Worm (Caenorhabditis elegans): ENCODE measurements around the gene nhr-277.
"Not testable (repeated sequence)": the region's sequence is repeated elsewhere in the genome, so short reads cannot be mapped to it uniquely, and the experiment has no call there.

DNA sequence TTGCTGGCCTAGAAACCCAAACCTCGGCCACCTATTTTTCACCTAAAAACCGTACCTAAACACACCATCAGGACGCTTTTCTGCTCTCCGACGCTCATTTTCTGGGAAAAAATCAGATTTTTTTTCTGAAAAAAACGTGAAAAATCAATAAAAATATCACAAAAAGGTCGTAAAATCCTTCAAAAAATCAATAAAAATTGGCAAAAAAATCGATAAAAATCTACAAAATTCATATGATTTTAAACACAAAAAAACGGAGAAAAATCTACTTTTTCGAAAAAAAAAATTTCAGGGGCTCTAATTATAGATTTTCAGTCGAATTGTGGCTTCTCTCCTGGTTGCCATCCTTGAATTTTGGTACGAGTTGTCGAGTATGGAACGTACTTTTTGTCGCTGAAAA is 26.3 kb upstream of the nhr-277 start, which contains the start of gene Y94H6A.7:
- not testable (repeated sequence) for TF ChIP-seq ztf-11 (tag; optimal IDR thresholded peaks at IDR 0.05); lin-39 (tag; optimal IDR thresholded peaks at IDR 0.05); nhr-11 (tag; optimal IDR thresholded peaks at IDR 0.05); ceh-82 (tag; optimal IDR thresholded peaks at IDR 0.05); nhr-77 (tag; optimal IDR thresholded peaks at IDR 0.05); unc-62 (GFP tag; optimal IDR thresholded peaks at IDR 0.05); pha-4 (tag; optimal IDR thresholded peaks at IDR 0.05); mdl-1 (tag; optimal IDR thresholded peaks at IDR 0.05); daf-12 (tag; optimal IDR thresholded peaks at IDR 0.05); nhr-23 (tag; optimal IDR thresholded peaks at IDR 0.05); snpc-4 (tag; optimal IDR thresholded peaks at IDR 0.05); jun-1 (tag; optimal IDR thresholded peaks at IDR 0.05); ceh-28 (tag; optimal IDR thresholded peaks at IDR 0.05); unc-39 (tag; optimal IDR thresholded peaks at IDR 0.05)
